Worm (Caenorhabditis elegans) whole organism, L2 larva: ENCODE results near the gene hrg-2.

Experiments used
- blmp-1 ChIP-seq: sonication (generic microtip); optimal IDR thresholded peaks from 2 replicates; lab custom pipeline; 2017; ENCODE audit warnings: missing genetic modification characterization, mild to moderate bottlenecking, missing compliant biosample characterization, antibody characterized with exemption, moderate library complexity; ENCODE audit not compliant: insufficient read depth
- lin-13 ChIP-seq: fragments of 150-350 bp; optimal IDR thresholded peaks from 2 replicates; lab custom pipeline; 2014; ENCODE audit warnings: missing biosample characterization, missing genetic modification reagents, missing genetic modification characterization
- nhr-11 ChIP-seq: fragments of 150-350 bp; optimal IDR thresholded peaks from 2 replicates; lab custom pipeline; 2014; ENCODE audit warnings: missing biosample characterization, missing genetic modification characterization
- nhr-23 ChIP-seq: fragments of 150-350 bp; optimal IDR thresholded peaks from 2 replicates; lab custom pipeline; 2014; ENCODE audit warnings: missing biosample characterization, missing genetic modification reagents, missing genetic modification characterization
- nhr-237 ChIP-seq: fragments of 150-350 bp; optimal IDR thresholded peaks from 2 replicates; lab custom pipeline; 2014; ENCODE audit warnings: missing biosample characterization, missing genetic modification characterization
- nhr-6 ChIP-seq: fragments of 150-350 bp; optimal IDR thresholded peaks from 2 replicates; lab custom pipeline; 2014; ENCODE audit warnings: missing biosample characterization, missing genetic modification characterization
- ztf-11 ChIP-seq: sonication (generic microtip); optimal IDR thresholded peaks from 2 replicates; lab custom pipeline; 2017; ENCODE audit warnings: missing biosample characterization, missing genetic modification characterization

DNA sequence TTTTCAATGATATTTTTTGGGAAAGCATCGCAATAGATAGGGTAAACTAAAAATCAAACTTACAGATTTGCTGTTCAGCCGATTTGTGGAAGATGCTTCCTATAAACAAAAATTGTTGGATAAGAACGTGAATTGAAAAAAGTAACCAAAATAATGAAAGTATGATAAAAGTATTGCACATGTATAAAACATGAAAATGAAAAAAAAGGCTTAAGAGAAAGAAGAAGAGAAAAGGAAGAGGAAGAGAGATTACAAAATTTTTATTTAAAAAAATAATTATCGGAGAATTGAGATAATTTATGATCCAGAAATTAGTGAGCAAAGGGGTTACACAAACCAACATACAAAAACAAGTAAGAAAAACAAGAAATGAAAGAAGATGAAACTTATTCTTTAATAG lies 31.1 kb upstream of the hrg-2 start, which contains the start of gene pals-37:
- TF ChIP-seq nhr-23 (tag; lab: Kevin White, UChicago): no peak
- no peak for TF ChIP-seq nhr-237 (tag; lab: Kevin White, UChicago)
- no peak for TF ChIP-seq nhr-6 (tag; lab: Kevin White, UChicago)
- no peak for TF ChIP-seq ztf-11
- no peak for TF ChIP-seq blmp-1 (tag; lab: Kevin White, UChicago)
- TF ChIP-seq lin-13 (GFP tag; lab: Kevin White, UChicago): no peak
- TF ChIP-seq nhr-11: no peak
